Fruit fly (Drosophila melanogaster): ENCODE measurements around the gene Atg16.

DNA sequence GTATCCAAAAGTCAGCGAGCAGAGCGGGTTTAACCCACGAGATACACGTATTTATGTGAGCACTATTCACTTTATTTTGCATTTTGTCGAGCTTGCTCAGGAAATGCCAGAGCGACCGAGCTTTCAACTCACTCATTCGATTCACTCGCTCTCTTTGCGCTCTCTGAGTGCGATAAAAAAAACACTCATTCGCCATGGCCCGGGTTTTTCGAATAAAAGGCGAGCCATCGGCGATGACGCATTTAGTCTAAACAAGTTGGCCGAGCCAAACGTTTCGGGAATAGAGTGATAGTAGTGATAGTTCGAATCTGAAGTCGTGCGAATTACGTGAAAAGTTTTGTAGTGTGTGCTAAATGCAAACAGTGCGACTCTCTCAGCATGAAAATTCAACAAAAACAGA lies 52.5 kb downstream of the Atg16 start:
- TF ChIP-seq gl (tag; optimal IDR thresholded peaks at IDR 0.05): no peak
- TF ChIP-seq CG32121 (GFP tag; IDR thresholded peaks at IDR 0.05): peak; percentile 44; the same call in 1 of the 2 replicates

All from whole organism, pupa.